Fruit fly (Drosophila melanogaster): Measurements from ENCODE around the gene Ugt302K1.

Gene Ugt302K1

DNA sequence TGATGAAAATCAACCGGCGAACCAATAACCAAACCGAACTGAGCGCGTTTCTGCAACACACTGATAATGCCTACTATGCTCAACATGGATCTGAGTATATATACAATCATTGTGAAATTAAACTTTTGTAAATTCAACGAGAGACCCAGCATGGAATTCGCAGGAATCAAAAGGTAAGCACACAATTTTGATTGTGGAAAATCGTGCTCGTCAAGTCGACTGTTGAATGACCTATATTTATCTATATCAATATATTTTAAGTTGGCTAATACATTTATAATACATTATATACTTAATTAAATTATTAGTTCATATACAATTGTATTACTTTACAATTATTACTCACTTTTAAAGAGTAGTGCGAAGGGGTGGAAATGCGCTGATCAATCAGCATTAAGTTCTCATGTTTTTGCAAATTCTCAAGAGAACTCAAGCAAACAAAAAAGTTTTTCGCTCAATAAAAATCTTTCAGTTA lies at the start of gene Ugt302K1:
Gene Ugt302K1 (minus strand): TSS at position 51 of the 475 bp plus-strand sequence.
- TF ChIP-seq noc (tag; optimal IDR thresholded peaks at IDR 0.05), result no peak

DNA sequence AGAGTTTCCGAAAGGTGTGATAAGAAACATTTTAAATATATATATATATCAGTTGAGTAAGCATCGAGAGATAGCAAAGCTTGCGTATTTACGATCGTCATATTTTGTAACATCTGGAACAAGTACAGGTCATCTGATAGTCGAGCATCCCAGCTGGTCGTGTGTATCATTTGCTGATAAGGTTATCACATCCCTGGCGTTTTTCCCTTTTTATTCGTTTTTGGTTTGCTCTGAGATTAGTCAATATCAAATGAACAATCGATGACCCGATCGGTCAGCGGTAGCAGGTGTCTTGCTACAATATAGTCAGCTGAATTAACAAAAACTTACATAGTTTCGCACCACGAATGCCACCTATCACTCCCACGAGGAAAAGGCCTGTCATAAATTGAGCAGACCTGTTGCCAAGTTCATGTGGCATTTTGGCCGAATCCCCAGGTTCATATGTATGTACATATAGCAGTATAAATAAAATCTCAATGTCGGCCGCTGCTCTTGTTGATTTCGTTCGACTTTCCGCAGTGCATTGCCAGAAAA lies 47.3 kb upstream of the Ugt302K1 start:
- TF ChIP-seq noc (tag; optimal IDR thresholded peaks at IDR 0.05), result peak; percentile 94

DNA sequence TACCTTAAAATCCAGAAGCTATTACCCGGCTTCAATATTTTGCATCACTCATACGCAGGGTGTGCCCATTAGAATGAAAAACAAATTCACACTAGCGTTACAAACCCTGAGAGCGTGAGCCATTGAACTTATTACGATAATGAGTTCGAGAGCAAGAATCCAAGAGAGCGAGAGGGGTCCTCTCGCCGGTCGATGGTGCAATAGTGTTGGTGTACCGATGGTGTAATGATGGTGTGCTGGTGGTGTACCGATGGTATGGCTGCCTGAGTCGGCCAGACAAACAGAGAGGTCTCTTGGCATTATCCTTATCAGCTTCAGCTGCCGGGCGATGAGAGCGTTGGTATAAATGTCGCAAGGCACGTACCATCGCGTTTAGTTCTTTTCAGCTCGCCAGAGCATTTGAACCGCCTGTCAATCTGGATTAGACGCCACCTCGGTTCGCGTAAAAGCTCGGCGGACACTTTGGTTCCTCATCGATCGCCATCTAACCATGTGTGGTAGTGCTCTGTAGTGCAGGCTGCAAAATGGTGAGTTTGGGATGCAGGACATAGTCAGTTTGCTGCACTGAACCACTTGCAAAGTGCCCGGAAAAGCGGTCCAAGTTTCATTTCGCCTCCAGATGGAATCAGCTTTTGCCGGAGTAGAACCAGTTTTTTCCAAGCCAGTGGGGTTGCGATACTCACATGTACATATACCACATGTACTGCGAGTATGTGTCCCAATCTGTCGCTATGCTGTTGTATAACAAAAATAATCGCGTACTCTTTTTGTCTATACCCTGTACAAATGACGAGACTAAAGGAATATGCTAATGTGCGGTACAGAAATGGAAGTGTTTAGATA lies 46.6 kb upstream of the Ugt302K1 start:
- TF ChIP-seq noc (tag; optimal IDR thresholded peaks at IDR 0.05), result no peak

DNA sequence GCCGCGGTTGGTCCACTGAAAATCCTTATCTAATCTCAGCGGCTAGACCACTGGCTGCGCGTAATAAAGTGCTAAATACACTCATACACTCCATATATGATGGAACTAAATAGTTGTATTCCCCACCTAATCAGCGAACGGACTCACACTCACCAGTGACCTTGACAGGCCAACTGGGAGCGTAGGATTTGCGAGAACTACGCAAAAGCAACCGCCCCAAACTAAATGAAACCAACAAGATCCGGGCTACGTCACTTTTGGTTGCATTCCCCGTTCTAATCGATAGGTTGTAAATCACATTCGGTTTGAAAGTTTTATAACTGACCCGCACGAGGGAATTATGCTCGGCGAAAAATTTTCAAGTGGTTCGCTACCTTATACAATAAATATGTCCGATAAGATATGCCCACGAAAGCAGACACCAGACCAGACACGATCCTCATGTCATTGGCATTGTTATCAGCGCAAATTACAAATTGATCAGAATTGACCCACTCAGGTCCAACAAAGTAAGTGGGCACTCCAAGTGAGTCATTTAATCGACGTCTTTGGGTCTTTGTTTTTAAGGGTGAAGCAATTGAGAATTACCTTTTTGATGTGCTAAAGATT lies 45.7 kb upstream of the Ugt302K1 start:
- TF ChIP-seq noc (tag; optimal IDR thresholded peaks at IDR 0.05), result peak; percentile 71

DNA sequence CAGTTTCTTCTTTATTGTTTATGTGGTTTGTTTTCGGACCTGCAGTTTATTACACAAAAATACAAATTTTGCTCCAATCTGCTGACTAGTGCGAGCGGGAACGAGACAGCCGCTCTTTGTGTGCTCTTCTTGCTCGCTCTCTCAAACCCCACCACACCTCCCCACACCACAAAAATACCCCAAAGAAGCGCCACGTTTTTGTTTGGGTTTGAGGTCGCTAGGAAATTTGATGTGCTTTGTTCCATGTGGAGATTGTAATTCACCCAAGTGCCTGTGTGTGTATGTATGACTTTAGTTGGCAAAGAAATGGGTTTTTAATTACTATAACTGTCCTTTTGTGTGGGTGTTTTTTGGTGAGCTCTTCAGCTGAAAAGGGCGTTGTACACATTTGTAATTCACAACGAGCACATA lies 44.4 kb upstream of the Ugt302K1 start:
- TF ChIP-seq noc (tag; optimal IDR thresholded peaks at IDR 0.05), result peak; percentile 34

DNA sequence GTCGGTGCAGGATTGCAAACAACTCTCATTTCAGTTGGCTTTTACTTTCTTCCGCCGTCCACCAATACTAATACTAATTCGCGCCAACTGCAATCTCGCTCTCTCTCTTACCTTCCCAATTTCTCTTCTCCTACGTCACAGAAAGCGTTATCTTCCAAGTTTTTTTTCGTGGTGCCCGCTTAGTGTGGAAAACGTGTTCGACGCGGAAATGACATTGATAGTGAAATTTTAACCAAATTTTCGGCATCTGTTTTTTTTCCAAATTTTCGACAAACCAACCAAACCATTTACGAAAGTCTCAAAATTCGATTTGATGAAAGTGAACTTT lies 43.7 kb upstream of the Ugt302K1 start, which contains the start of gene cu:
Gene cu (plus strand): TSS at position 204 of the 328 bp plus-strand sequence.
- TF ChIP-seq noc (tag; optimal IDR thresholded peaks at IDR 0.05), result no peak

DNA sequence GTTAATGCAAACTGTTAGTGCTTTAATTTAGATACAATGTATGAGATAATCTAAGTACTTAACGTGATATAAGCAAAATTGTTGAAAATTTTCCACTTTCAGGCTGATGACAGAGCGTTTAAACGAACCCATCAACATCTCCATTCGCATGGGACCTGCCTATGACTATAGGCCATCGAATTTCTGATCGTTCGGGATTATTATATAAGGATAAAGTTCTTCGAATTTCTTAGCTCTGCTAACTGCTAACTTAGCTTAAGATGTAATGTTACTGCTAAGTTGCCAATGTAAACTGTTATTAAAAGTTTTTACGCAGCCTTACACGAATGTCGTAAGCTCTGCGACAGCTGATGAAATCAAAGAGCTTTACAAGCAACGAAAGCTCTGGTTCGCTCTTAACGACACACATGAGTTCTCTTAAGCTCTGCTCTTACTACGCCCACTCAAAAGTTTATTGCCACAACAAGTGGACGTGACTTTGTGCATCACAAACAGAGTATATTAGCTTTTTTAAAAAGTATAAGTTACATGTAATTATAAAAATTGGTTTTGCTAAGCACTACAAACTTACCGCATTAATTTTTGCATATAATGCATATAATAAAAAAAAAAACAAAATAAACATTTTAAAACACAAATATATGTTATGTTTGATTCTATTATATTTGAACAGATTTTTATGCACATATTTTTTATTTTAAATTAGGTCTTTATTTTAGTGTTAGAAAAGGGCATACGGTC lies 43.2 kb upstream of the Ugt302K1 start:
- peak; percentile 98 for TF ChIP-seq noc (tag; optimal IDR thresholded peaks at IDR 0.05)

DNA sequence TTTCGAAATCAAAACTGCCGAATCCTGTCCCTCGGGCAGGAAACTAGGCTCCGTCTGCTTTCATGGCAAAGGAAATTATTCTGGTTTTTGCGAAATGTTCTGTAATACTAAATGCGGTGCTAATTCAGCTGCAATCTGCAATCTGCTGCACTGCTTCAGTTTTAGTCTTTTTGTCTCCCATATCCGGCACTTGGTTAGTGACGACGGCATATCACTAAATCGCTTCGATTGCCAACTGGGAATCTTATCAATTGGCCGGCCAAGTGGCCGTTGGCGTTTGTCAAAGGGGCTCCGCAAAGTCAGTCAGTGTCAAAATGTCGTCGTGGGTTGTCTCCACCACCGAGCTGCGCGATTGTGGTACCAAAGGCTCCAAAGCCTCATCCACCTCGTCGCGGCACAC lies 42.1 kb upstream of the Ugt302K1 start, which contains the start of gene CG18577:
Gene CG18577 (plus strand): TSS at position 301 of the 400 bp plus-strand sequence.
- no peak for TF ChIP-seq noc (tag; optimal IDR thresholded peaks at IDR 0.05)

DNA sequence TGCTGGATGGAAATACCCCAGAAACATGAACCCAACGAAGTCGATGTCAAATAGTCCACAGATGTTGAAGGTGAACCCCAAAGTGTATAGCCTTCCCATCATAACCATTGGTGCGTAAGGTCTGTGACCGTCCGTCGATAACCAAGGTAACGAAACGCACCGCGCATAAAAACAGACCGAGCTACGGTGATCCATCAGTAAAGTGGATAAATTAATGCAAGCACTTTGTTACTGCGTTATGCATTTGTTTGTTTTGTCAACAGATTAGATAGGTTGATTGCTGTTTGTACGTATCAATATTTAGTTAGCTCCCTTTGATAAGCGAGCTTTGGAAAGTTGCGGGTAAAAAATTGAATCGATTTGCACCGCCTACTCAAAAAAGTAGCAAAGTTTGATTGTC lies 24.7 kb upstream of the Ugt302K1 start:
- no peak for TF ChIP-seq noc (tag; optimal IDR thresholded peaks at IDR 0.05)

DNA sequence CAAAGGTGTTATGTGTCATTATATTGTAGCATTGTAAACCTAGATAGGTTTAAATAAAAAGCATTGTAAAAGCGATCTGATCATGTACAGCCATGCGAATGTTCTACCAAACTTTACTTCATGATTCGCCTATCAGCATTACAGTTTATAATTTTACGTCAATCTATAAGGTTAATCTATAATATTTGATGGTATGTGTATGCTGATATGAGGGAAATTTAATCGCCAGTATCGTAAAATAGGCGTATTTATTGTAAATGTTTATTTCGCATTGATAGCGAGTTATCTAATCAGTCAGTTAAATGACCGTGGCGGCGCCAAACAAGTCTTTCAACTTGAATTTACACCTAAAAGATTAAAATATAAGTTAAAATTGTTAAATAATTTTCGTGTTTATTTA lies 23.9 kb upstream of the Ugt302K1 start:
- no peak for TF ChIP-seq noc (tag; optimal IDR thresholded peaks at IDR 0.05)

DNA sequence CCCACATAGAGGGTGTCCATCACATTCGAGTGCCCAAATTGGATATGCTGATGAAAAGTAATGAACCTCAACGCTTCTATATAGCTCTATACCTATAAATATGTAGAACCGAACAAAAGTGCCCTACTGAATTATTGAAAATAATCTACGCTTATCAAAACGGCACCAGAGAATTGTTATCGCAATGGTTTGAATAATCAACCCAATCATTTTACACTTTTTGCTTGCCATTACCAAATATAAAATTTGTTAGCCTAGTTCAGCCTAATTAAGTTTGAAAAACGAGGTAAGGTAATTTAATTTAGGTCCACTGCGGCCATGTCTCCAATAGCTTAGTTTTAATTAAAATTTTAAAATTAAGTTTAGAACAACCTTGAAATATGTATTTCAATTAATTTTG lies 22.1 kb upstream of the Ugt302K1 start:
- TF ChIP-seq noc (tag; optimal IDR thresholded peaks at IDR 0.05), result no peak

DNA sequence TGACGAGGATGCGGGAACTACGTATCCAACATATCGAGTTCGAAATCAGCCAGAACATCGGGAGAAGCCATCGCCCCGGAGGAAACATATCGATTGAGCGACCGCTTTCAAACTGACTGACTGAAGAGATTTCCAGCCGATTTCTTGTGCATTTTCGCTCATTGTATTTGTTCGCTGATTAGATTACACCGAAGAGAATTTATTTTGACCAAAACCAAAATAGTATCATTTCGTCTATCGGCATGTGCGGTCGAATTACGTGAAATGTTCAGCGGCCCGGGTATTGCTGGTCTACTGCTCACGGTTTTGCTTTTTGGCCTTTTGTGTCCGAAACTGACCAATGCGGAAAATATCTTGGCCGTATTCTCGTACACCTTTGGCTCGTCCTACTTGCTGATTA lies 21.7 kb upstream of the Ugt302K1 start, which contains the start of the genes Ugt304A1 and Ugt303A1:
Gene Ugt304A1 (minus strand): TSS at position 101 of the 400 bp plus-strand sequence.
Gene Ugt303A1 (plus strand): TSS at position 222 of the 400 bp plus-strand sequence.
- no peak for TF ChIP-seq noc (tag; optimal IDR thresholded peaks at IDR 0.05)

DNA sequence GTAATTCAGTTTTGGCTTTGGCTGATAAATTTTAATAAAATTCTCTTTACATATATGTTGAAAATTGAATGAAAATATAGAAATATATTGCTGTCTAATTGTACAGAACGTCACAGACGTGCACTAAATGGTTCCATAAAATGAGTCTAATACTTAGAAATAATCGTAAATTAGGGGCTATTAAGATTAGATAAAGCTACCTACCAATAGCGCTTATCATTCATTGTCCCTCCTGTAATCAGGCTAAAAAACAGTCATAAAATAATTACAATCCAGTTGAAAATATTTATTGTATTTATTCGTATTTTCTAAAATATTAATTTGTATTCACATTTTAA lies 19.5 kb upstream of the Ugt302K1 start:
- peak; percentile 37 for TF ChIP-seq noc (tag; optimal IDR thresholded peaks at IDR 0.05)

DNA sequence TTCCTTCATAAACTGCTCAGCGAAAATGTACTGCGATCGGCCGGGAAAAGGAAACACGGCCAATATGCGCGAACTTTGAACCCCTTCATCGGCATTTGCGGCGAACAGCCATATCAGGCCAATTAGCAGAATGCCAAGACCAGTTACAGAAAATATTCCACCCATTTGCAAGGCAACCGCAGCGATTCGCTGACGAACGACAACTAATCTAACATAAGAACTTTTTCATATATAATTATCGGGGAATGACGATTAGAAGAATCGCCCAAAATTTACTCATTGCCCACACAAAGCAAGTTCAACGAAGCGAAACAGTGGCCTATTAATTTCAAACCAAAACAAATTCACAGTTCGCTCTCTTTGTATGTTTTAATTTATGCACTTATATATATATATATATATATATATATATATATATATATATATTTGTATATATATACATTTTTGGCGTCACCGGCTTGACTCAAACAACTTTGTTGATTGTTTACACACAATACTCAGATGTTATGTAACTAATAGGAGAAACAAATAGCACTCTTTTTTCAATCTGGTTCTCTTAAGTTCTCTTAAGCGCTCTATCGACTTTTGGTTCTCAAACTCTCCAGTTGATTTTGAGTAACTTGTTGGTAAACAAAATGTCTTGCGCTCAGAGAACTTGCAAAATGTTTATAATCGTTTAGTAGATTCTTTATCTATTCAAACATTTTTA lies 19.0 kb upstream of the Ugt302K1 start, which contains the start of gene Ugt35A1:
Gene Ugt35A1 (minus strand): TSS at position 205 of the 709 bp plus-strand sequence.
- TF ChIP-seq noc (tag; optimal IDR thresholded peaks at IDR 0.05), result no peak

DNA sequence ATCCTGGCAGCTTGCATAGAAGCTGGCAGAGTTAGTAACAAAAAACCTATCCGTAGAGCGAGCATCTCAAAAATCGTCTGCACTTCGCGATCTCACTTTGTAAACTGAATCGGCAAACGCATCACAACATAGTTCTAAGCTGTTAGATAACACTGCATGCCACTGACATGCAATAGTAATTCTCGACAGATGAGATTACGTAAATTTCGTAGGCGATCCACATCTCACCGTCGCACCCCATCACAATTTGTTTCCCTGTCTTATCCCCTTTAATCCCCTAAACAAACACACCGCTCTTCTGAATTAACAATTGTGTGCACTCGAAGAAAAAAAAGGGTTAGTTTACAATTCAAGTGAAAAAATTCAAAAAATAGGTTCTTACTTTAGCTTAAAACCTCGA lies 16.5 kb upstream of the Ugt302K1 start, which contains the start of gene Ugt35B1:
Gene Ugt35B1 (minus strand): TSS at position 101 of the 400 bp plus-strand sequence.
- TF ChIP-seq noc (tag; optimal IDR thresholded peaks at IDR 0.05), result no peak
